Worm (Caenorhabditis elegans) whole organism, L4 larva: ENCODE data around the gene R10E11.9.

Experiments used
- D1046.2 ChIP-seq: fragments of 200-800 bp; sonication (Bioruptor generic); IDR thresholded peaks from 2 replicates; pipeline ENCODE4 v1.3.6; 2022; ENCODE audit warnings: missing genetic modification characterization, missing compliant biosample characterization
- R02D3.7 ChIP-seq: fragments of 150-350 bp; sonication (generic microtip); optimal IDR thresholded peaks from 3 replicates; lab custom pipeline; 2014; ENCODE audit warnings: missing biosample characterization, missing genetic modification characterization
- T20F7.1 ChIP-seq: fragments of 200-800 bp; sonication (Bioruptor generic); optimal IDR thresholded peaks from 2 replicates; lab custom pipeline; 2018; ENCODE audit warnings: mild to moderate bottlenecking, missing genetic modification characterization, missing compliant biosample characterization
- T26A8.4 ChIP-seq: fragments of 200-800 bp; sonication (Bioruptor generic); IDR thresholded peaks from 2 replicates; pipeline ENCODE4 v1.3.6; 2022; ENCODE audit warnings: missing genetic modification characterization, missing compliant biosample characterization
- Y105C5A.15 ChIP-seq: fragments of 200-800 bp; sonication (Bioruptor generic); IDR thresholded peaks from 2 replicates; pipeline ENCODE4 v1.3.6; 2022; ENCODE audit warnings: missing genetic modification characterization, missing compliant biosample characterization
- Y48G9A.11 ChIP-seq: fragments of 200-800 bp; sonication (Bioruptor generic); IDR thresholded peaks from 2 replicates; pipeline ENCODE4 v1.3.6; 2022; ENCODE audit warnings: missing genetic modification reagents, missing genetic modification characterization, missing compliant biosample characterization
- Y75B8A.6 ChIP-seq: fragments of 200-800 bp; sonication (Bioruptor generic); IDR thresholded peaks from 2 replicates; pipeline ENCODE4 v1.3.6; 2022; ENCODE audit warnings: missing genetic modification reagents, missing genetic modification characterization, missing compliant biosample characterization
- ZK337.2 ChIP-seq: fragments of 200-800 bp; sonication (Bioruptor generic); IDR thresholded peaks from 2 replicates; pipeline ENCODE4 v1.3.6; 2022; ENCODE audit warnings: missing genetic modification reagents, missing genetic modification characterization, missing compliant biosample characterization
- aha-1 ChIP-seq: fragments of 150-350 bp; peaks from one replicate; lab custom pipeline; 2014; ENCODE audit warnings: missing biosample characterization, missing genetic modification characterization
- ceh-44 ChIP-seq: fragments of 200-800 bp; sonication (Bioruptor generic); IDR thresholded peaks from 2 replicates; pipeline ENCODE4 v1.3.6; 2022; ENCODE audit warnings: missing genetic modification reagents, missing genetic modification characterization, missing compliant biosample characterization
- ceh-82 ChIP-seq: sonication (generic microtip); optimal IDR thresholded peaks from 2 replicates; lab custom pipeline; 2017; ENCODE audit warnings: missing biosample characterization, missing genetic modification characterization
- ces-1 ChIP-seq: fragments of 150-350 bp; sonication (generic microtip); optimal IDR thresholded peaks from 4 replicates; lab custom pipeline; 2014; ENCODE audit warnings: missing biosample characterization, missing genetic modification reagents, missing genetic modification characterization
- cey-2 ChIP-seq: sonication (generic microtip); optimal IDR thresholded peaks from 3 replicates; lab custom pipeline; 2017; ENCODE audit warnings: missing genetic modification characterization, mild to moderate bottlenecking, missing compliant biosample characterization, antibody characterized with exemption, borderline replicate concordance; ENCODE audit not compliant: insufficient read depth
- ctbp-1 ChIP-seq: fragments of 200-800 bp; sonication (Bioruptor generic); IDR thresholded peaks from 2 replicates; pipeline ENCODE4 v1.3.6; 2022; ENCODE audit warnings: missing genetic modification reagents, missing genetic modification characterization, missing compliant biosample characterization
- daf-16 ChIP-seq, 3 experiments: sonication (generic microtip); optimal IDR thresholded peaks; 2 replicates each; lab custom pipeline; 2016 to 2017; ENCODE audit warnings: missing genetic modification characterization in 3 of 3, missing genetic modification reagents in 3 of 3, mild to moderate bottlenecking in 2 of 3, missing compliant biosample characterization in 2 of 3, missing biosample characterization in 1 of 3, moderate library complexity in 1 of 3
- daf-8 ChIP-seq: fragments of 200-800 bp; sonication (Bioruptor generic); IDR thresholded peaks from 2 replicates; pipeline ENCODE4 v1.3.6; 2022; ENCODE audit warnings: missing genetic modification characterization, missing compliant biosample characterization
- dmd-6 ChIP-seq: fragments of 200-800 bp; sonication (Bioruptor generic); IDR thresholded peaks from 2 replicates; pipeline ENCODE4 v1.3.6; 2022; ENCODE audit warnings: missing genetic modification reagents, missing genetic modification characterization, missing compliant biosample characterization
- dmd-9 ChIP-seq: fragments of 200-800 bp; sonication (Bioruptor generic); IDR thresholded peaks from 2 replicates; pipeline ENCODE4 v1.3.6; 2022; ENCODE audit warnings: missing genetic modification reagents, missing genetic modification characterization, missing compliant biosample characterization
- duxl-1 ChIP-seq: sonication (generic microtip); optimal IDR thresholded peaks from 2 replicates; lab custom pipeline; 2016; ENCODE audit warnings: mild to moderate bottlenecking, missing genetic modification characterization, moderate library complexity, missing compliant biosample characterization; ENCODE audit not compliant: poor library complexity
- dve-1 ChIP-seq: sonication (generic microtip); optimal IDR thresholded peaks from 2 replicates; lab custom pipeline; 2017; ENCODE audit warnings: antibody characterized with exemption, mild to moderate bottlenecking, missing genetic modification characterization, missing compliant biosample characterization; ENCODE audit not compliant: insufficient read depth
- egl-27 ChIP-seq: sonication (generic microtip); optimal IDR thresholded peaks from 3 replicates; lab custom pipeline; 2017; ENCODE audit warnings: missing biosample characterization, missing genetic modification reagents, missing genetic modification characterization
- fkh-10 ChIP-seq: fragments of 150-350 bp; optimal IDR thresholded peaks from 2 replicates; lab custom pipeline; 2014; ENCODE audit warnings: missing biosample characterization, missing genetic modification reagents, missing genetic modification characterization
- fos-1 ChIP-seq: fragments of 150-350 bp; optimal IDR thresholded peaks from 2 replicates; lab custom pipeline; 2014; ENCODE audit warnings: missing biosample characterization, missing genetic modification characterization
- hlh-30 ChIP-seq: sonication (generic microtip); optimal IDR thresholded peaks from 2 replicates; lab custom pipeline; 2017; ENCODE audit warnings: antibody characterized with exemption, mild to moderate bottlenecking, missing genetic modification characterization, missing compliant biosample characterization; ENCODE audit not compliant: insufficient read depth
- hmg-1.1 ChIP-seq: fragments of 200-800 bp; sonication (Bioruptor generic); IDR thresholded peaks from 2 replicates; pipeline ENCODE4 v1.3.6; 2022; ENCODE audit warnings: missing genetic modification reagents, missing genetic modification characterization, missing compliant biosample characterization
- lim-7 ChIP-seq: fragments of 200-800 bp; sonication (Bioruptor generic); IDR thresholded peaks from 2 replicates; pipeline ENCODE4 v1.3.6; 2022; ENCODE audit warnings: missing genetic modification characterization, missing compliant biosample characterization
- lin-38 ChIP-seq: fragments of 200-800 bp; sonication (Bioruptor generic); IDR thresholded peaks from 2 replicates; pipeline ENCODE4 v1.3.6; 2022; ENCODE audit warnings: missing genetic modification reagents, missing genetic modification characterization, missing compliant biosample characterization
- lsy-2 ChIP-seq, 2 experiments: fragments of 150-350 bp in 1 of 2; sonication (generic microtip) in 1 of 2; optimal IDR thresholded peaks; 2 replicates each; lab custom pipeline; 2014 to 2017; ENCODE audit warnings: missing biosample characterization in 2 of 2, missing genetic modification characterization in 2 of 2
- madf-5 ChIP-seq, 2 experiments: fragments of 200-800 bp; sonication (Bioruptor generic); IDR thresholded peaks; 2 replicates each; pipeline ENCODE4 v1.3.6; 2022; ENCODE audit warnings: missing compliant biosample characterization in 2 of 2, missing genetic modification characterization in 2 of 2
- mep-1 ChIP-seq: fragments of 150-350 bp; sonication (generic microtip); optimal IDR thresholded peaks from 3 replicates; lab custom pipeline; 2014; ENCODE audit warnings: missing biosample characterization, missing genetic modification characterization
- nhr-25 ChIP-seq: sonication (generic microtip); optimal IDR thresholded peaks from 2 replicates; lab custom pipeline; 2017; ENCODE audit warnings: missing genetic modification characterization, mild to moderate bottlenecking, missing compliant biosample characterization, antibody characterized with exemption, moderate library complexity, borderline replicate concordance; ENCODE audit not compliant: insufficient read depth
- nhr-28 ChIP-seq: fragments of 150-350 bp; optimal IDR thresholded peaks from 2 replicates; lab custom pipeline; 2014; ENCODE audit warnings: missing biosample characterization, missing genetic modification characterization
- nhr-48 ChIP-seq: sonication (generic microtip); optimal IDR thresholded peaks from 2 replicates; lab custom pipeline; 2016; ENCODE audit warnings: mild to moderate bottlenecking, missing genetic modification characterization, missing compliant biosample characterization
- nhr-77 ChIP-seq: fragments of 150-350 bp; optimal IDR thresholded peaks from 2 replicates; lab custom pipeline; 2014; ENCODE audit warnings: missing biosample characterization, missing genetic modification characterization
- pha-4 ChIP-seq, 2 experiments: fragments of 150-350 bp in 1 of 2; fragments of 200-800 bp in 1 of 2; sonication (Bioruptor generic) in 1 of 2; IDR thresholded peaks in 1 of 2; optimal IDR thresholded peaks in 1 of 2; 2 replicates each; pipeline versions ENCODE4 v1.3.6 to Lab custom; 2014 to 2022; ENCODE audit warnings: missing genetic modification characterization in 2 of 2, missing genetic modification reagents in 2 of 2, missing biosample characterization in 1 of 2, missing compliant biosample characterization in 1 of 2
- php-3 ChIP-seq: fragments of 200-800 bp; sonication (Bioruptor generic); IDR thresholded peaks from 2 replicates; pipeline ENCODE4 v1.3.6; 2022; ENCODE audit warnings: missing genetic modification reagents, missing genetic modification characterization, missing compliant biosample characterization
- pqm-1 ChIP-seq: sonication (generic microtip); optimal IDR thresholded peaks from 2 replicates; lab custom pipeline; 2017; ENCODE audit warnings: missing biosample characterization, missing genetic modification characterization
- rbr-2 ChIP-seq: sonication (generic microtip); optimal IDR thresholded peaks from 2 replicates; lab custom pipeline; 2016; ENCODE audit warnings: missing genotype, missing genetic modification characterization, missing compliant biosample characterization
- set-16 ChIP-seq: fragments of 200-800 bp; sonication (Bioruptor generic); IDR thresholded peaks from 2 replicates; pipeline ENCODE4 v1.3.6; 2022; ENCODE audit warnings: missing genetic modification reagents, missing genetic modification characterization, missing compliant biosample characterization
- skn-1 ChIP-seq: fragments of 150-350 bp; optimal IDR thresholded peaks from 2 replicates; lab custom pipeline; 2014; ENCODE audit warnings: missing biosample characterization, missing genetic modification characterization
- spr-1 ChIP-seq: sonication (generic microtip); optimal IDR thresholded peaks from 2 replicates; lab custom pipeline; 2016; ENCODE audit warnings: mild to moderate bottlenecking, missing genetic modification characterization, missing compliant biosample characterization
- tra-1 ChIP-seq: fragments of 200-800 bp; sonication (Bioruptor generic); IDR thresholded peaks from 2 replicates; pipeline ENCODE4 v1.3.6; 2022; ENCODE audit warnings: missing genetic modification reagents, missing genetic modification characterization, missing compliant biosample characterization
- unc-62 ChIP-seq, 3 experiments: fragments of 150-350 bp in 1 of 3; sonication (generic microtip); optimal IDR thresholded peaks in 2 of 3; peaks in 1 of 3; 1 replicate in 1 of 3; 2 replicates in 2 of 3; lab custom pipeline; 2014 to 2017; ENCODE audit warnings: missing biosample characterization in 3 of 3, missing genetic modification characterization in 3 of 3, missing genetic modification reagents in 3 of 3, missing genotype in 1 of 3
- zip-2 ChIP-seq: fragments of 150-350 bp; optimal IDR thresholded peaks from 2 replicates; lab custom pipeline; 2014; ENCODE audit warnings: missing biosample characterization, missing genetic modification characterization
- ztf-11 ChIP-seq: fragments of 150-350 bp; optimal IDR thresholded peaks from 2 replicates; lab custom pipeline; 2014; ENCODE audit warnings: missing biosample characterization, missing genetic modification characterization

Gene R10E11.9

ce11 chrIII:9786776-9787175, 6.7 kb downstream of the R10E11.9 start:
- TF ChIP-seq dve-1 (tag; lab: Kevin White, UChicago), result peak; percentile 54
- no peak for TF ChIP-seq unc-62 (GFP tag; optimal IDR thresholded peaks at IDR 0.05 in 1 of 2; lab: Kevin White, UChicago)
- no peak for TF ChIP-seq unc-62 (tag; optimal IDR thresholded peaks at IDR 0.05; lab: Kevin White, UChicago)
- no peak for TF ChIP-seq ceh-82 (tag; lab: Kevin White, UChicago)
- TF ChIP-seq T20F7.1 (GFP tag; lab: Kevin White, UChicago), result peak; percentile 5
- peak; percentile 88 for TF ChIP-seq pqm-1
- TF ChIP-seq ztf-11 (tag; lab: Kevin White, UChicago), result no peak
- no peak for TF ChIP-seq madf-5 (GFP tag; IDR thresholded peaks at IDR 0.05; lab: Robert Waterston, UW)
- TF ChIP-seq aha-1 (tag; lab: Kevin White, UChicago), result no peak
- peak; percentile 74 for TF ChIP-seq dmd-6 (GFP tag; lab: Robert Waterston, UW)
- TF ChIP-seq nhr-48 (tag; lab: Kevin White, UChicago), result no peak
- TF ChIP-seq ceh-44, result no peak
- TF ChIP-seq daf-16 (GFP tag; optimal IDR thresholded peaks at IDR 0.05; lab: Kevin White, UChicago), result no peak
- TF ChIP-seq daf-16 (tag; optimal IDR thresholded peaks at IDR 0.05; lab: Kevin White, UChicago), result peak; percentile 33
- TF ChIP-seq nhr-77 (tag; lab: Kevin White, UChicago), result peak; percentile 17
- no peak for TF ChIP-seq Y48G9A.11 (GFP tag; lab: Robert Waterston, UW)
- no peak for TF ChIP-seq egl-27 (tag; lab: Kevin White, UChicago)
- TF ChIP-seq ces-1, result no peak
- TF ChIP-seq nhr-28 (tag; lab: Kevin White, UChicago), result peak; percentile 40
- TF ChIP-seq lin-38 (GFP tag; lab: Robert Waterston, UW), result 0 out of 2 replicates have a peak, but pooled peaks have one; percentile 31
- no peak for TF ChIP-seq cey-2
- no peak for TF ChIP-seq R02D3.7 (tag; lab: Kevin White, UChicago)
- no peak for TF ChIP-seq duxl-1 (tag; lab: Kevin White, UChicago)
- no peak for TF ChIP-seq hlh-30
- TF ChIP-seq php-3, result no peak
- no peak for TF ChIP-seq ZK337.2
- TF ChIP-seq lsy-2 (tag; optimal IDR thresholded peaks at IDR 0.05; lab: Kevin White, UChicago), result peak in 1 of 2 experiments; percentile 10

- no peak for TF ChIP-seq zip-2
- TF ChIP-seq daf-8, result no peak
- no peak for TF ChIP-seq ZK337.2
- TF ChIP-seq pha-4 (GFP tag; IDR thresholded peaks at IDR 0.05; lab: Robert Waterston, UW), result 0 out of 2 replicates have a peak, but pooled peaks have one; percentile 4
- no peak for TF ChIP-seq pha-4 (tag; optimal IDR thresholded peaks at IDR 0.05; lab: Kevin White, UChicago)
- TF ChIP-seq Y105C5A.15 (GFP tag; lab: Robert Waterston, UW), result 0 out of 2 replicates have a peak, but pooled peaks have one; percentile 7
- TF ChIP-seq Y75B8A.6 (GFP tag; lab: Robert Waterston, UW), result no peak
- peak in 1 of 2 experiments; percentile 62 for TF ChIP-seq daf-16 (GFP tag; optimal IDR thresholded peaks at IDR 0.05; lab: Kevin White, UChicago)
- peak; percentile 61 for TF ChIP-seq daf-16 (tag; optimal IDR thresholded peaks at IDR 0.05; lab: Kevin White, UChicago)
- TF ChIP-seq nhr-25 (tag; lab: Kevin White, UChicago), result peak; percentile 11
- TF ChIP-seq fkh-10, result no peak
- TF ChIP-seq duxl-1 (tag; lab: Kevin White, UChicago), result peak; percentile 46
- TF ChIP-seq D1046.2 (GFP tag; lab: Robert Waterston, UW), result no peak
- TF ChIP-seq mep-1 (tag; lab: Kevin White, UChicago), result peak; percentile 65
- no peak for TF ChIP-seq dmd-6 (GFP tag; lab: Robert Waterston, UW)
- no peak for TF ChIP-seq set-16 (GFP tag; lab: Robert Waterston, UW)
- TF ChIP-seq nhr-28 (tag; lab: Kevin White, UChicago), result no peak
- no peak for TF ChIP-seq skn-1 (tag; lab: Kevin White, UChicago)
- TF ChIP-seq aha-1 (tag; lab: Kevin White, UChicago), result peak; percentile 26
- no peak for TF ChIP-seq nhr-77 (tag; lab: Kevin White, UChicago)
- TF ChIP-seq T26A8.4 (GFP tag; lab: Robert Waterston, UW), result peak; percentile 55
- peak; percentile 78 for TF ChIP-seq dve-1 (tag; lab: Kevin White, UChicago)
- TF ChIP-seq hmg-1.1 (GFP tag; lab: Robert Waterston, UW), result peak; percentile 36; the same call in 1 of the 2 replicates
- no peak for TF ChIP-seq tra-1
- peak; percentile 26 for TF ChIP-seq spr-1 (tag; lab: Kevin White, UChicago)
- TF ChIP-seq fos-1, result peak; percentile 51
- peak; percentile 26 for TF ChIP-seq nhr-48 (tag; lab: Kevin White, UChicago)
- TF ChIP-seq T20F7.1 (GFP tag; lab: Kevin White, UChicago), result peak; percentile 47
- 0 out of 2 replicates have a peak, but pooled peaks have one; percentile 38 for TF ChIP-seq ctbp-1 (GFP tag; lab: Robert Waterston, UW)
- peak in 1 of 2 experiments; percentile 50 for TF ChIP-seq lsy-2 (tag; optimal IDR thresholded peaks at IDR 0.05; lab: Kevin White, UChicago)
- no peak for TF ChIP-seq lim-7 (GFP tag; lab: Robert Waterston, UW)
- no peak for TF ChIP-seq dmd-9
- no peak for TF ChIP-seq rbr-2
Observed at ce11 chrIII:9783133-9783590, 10.3 kb downstream of the R10E11.9 start.
